Fruit fly (Drosophila melanogaster): ENCODE results near the gene RpL34a.

Gene RpL34a

dm6 chr3R:26042131-26042885, 16.8 kb downstream of the RpL34a start:
- peak; percentile 94 for TF ChIP-seq Pif1B (GFP tag; optimal IDR thresholded peaks at IDR 0.05)
- TF ChIP-seq Ets98B (GFP tag; IDR thresholded peaks at IDR 0.05), result peak; percentile 99
- peak; percentile 97 for TF ChIP-seq CG14655 (GFP tag; optimal IDR thresholded peaks at IDR 0.05)
- peak; percentile 84 for TF ChIP-seq gl (tag; optimal IDR thresholded peaks at IDR 0.05)
- peak; percentile 91 for TF ChIP-seq CG10348 (GFP tag; IDR thresholded peaks at IDR 0.05)
- peak; percentile 93 for TF ChIP-seq CG8159 (tag; optimal IDR thresholded peaks at IDR 0.05)
- TF ChIP-seq D1 (tag; optimal IDR thresholded peaks at IDR 0.05), result peak; percentile 59
- peak; percentile 95 for TF ChIP-seq Snoo (tag; optimal IDR thresholded peaks at IDR 0.05)
- TF ChIP-seq Pif1A (GFP tag; optimal IDR thresholded peaks at IDR 0.05), result peak; percentile 98
- TF ChIP-seq CG34367 (tag; optimal IDR thresholded peaks at IDR 0.05), result peak; percentile 93
- peak; percentile 99 for TF ChIP-seq CG4496 (GFP tag; IDR thresholded peaks at IDR 0.05)
- peak; percentile 17 for TF ChIP-seq EcR (GFP tag; optimal IDR thresholded peaks at IDR 0.05)
- peak; percentile 97 for TF ChIP-seq rn (GFP tag; IDR thresholded peaks at IDR 0.05)
- peak; percentile 94 for TF ChIP-seq CG15710 (tag; optimal IDR thresholded peaks at IDR 0.05)
- TF ChIP-seq CG32121 (GFP tag; IDR thresholded peaks at IDR 0.05), result peak; percentile 98
- peak; percentile 99 for TF ChIP-seq fd96Ca (GFP tag; IDR thresholded peaks at IDR 0.05)
- peak; percentile 95 for TF ChIP-seq CG9948 (tag; optimal IDR thresholded peaks at IDR 0.05)
- TF ChIP-seq CG17806 (tag; optimal IDR thresholded peaks at IDR 0.05), result peak; percentile 95
- peak; percentile 96 for TF ChIP-seq CG12605 (GFP tag; IDR thresholded peaks at IDR 0.05)
- peak; percentile 96 for TF ChIP-seq CG8301 (tag; optimal IDR thresholded peaks at IDR 0.05)
- TF ChIP-seq CG13204 (GFP tag; optimal IDR thresholded peaks at IDR 0.05), result peak; percentile 77

dm6 chr3R:26041417-26042101, 17.5 kb downstream of the RpL34a start, which contains the start of gene gro:
Gene gro, plus strand, starts transcription at chr3R:26041736.
- peak; percentile 75 for TF ChIP-seq CG4496 (GFP tag; IDR thresholded peaks at IDR 0.05)
- peak; percentile 47 for TF ChIP-seq fd96Ca (GFP tag; IDR thresholded peaks at IDR 0.05)
- peak; percentile 38 for TF ChIP-seq CG8159 (tag; optimal IDR thresholded peaks at IDR 0.05)
- TF ChIP-seq Pif1B (GFP tag; optimal IDR thresholded peaks at IDR 0.05), result no peak
- no peak for TF ChIP-seq gl (tag; optimal IDR thresholded peaks at IDR 0.05)
- peak; percentile 57 for TF ChIP-seq D1 (tag; optimal IDR thresholded peaks at IDR 0.05)
- peak; percentile 38 for TF ChIP-seq CG15710 (tag; optimal IDR thresholded peaks at IDR 0.05)
- peak; percentile 70 for TF ChIP-seq rn (GFP tag; IDR thresholded peaks at IDR 0.05)
- peak; percentile 36 for TF ChIP-seq CG14655 (GFP tag; optimal IDR thresholded peaks at IDR 0.05)
- peak; percentile 51 for TF ChIP-seq CG17806 (tag; optimal IDR thresholded peaks at IDR 0.05)
- TF ChIP-seq Snoo (tag; optimal IDR thresholded peaks at IDR 0.05), result peak; percentile 17
- TF ChIP-seq Ets98B (GFP tag; IDR thresholded peaks at IDR 0.05), result peak; percentile 55
- no peak for TF ChIP-seq CG10348 (GFP tag; IDR thresholded peaks at IDR 0.05)
- no peak for TF ChIP-seq CG13204 (GFP tag; optimal IDR thresholded peaks at IDR 0.05)
- peak; percentile 13 for TF ChIP-seq CG8301 (tag; optimal IDR thresholded peaks at IDR 0.05)
- no peak for TF ChIP-seq CG34367 (tag; optimal IDR thresholded peaks at IDR 0.05)
- peak; percentile 66 for TF ChIP-seq Pif1A (GFP tag; optimal IDR thresholded peaks at IDR 0.05)
- no peak for TF ChIP-seq CG12605 (GFP tag; IDR thresholded peaks at IDR 0.05)
- TF ChIP-seq CG9948 (tag; optimal IDR thresholded peaks at IDR 0.05), result peak; percentile 40
- peak; percentile 51; the same call in 1 of the 2 replicates for TF ChIP-seq CG32121 (GFP tag; IDR thresholded peaks at IDR 0.05)
- TF ChIP-seq EcR (GFP tag; optimal IDR thresholded peaks at IDR 0.05), result no peak

DNA sequence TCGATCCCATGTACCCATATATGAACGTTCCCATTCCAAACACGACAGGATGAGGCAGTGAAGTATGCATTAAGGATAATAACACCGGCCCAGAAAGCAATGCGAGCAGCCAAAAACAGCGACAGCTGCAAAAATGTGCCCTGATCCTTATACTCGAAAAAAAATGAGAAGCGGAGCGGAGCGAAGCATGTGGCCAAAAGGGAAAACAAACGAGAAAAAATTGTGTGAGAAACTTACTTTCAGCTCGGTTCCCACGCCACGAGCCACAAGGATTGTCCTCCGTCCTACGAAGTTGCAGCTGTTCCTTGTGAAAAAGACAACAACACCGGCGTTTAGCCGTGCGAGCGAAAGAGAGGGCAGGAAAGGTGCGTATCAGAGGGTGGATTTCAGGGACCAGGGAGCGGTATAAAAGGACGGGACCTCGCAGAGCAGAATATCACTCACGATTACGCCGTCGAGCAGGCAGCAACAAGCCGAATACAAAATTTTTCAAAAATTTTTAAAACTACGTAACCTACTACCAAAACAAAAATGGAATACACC, 19.2 kb downstream of the RpL34a start:
- TF ChIP-seq CG13204 (GFP tag; optimal IDR thresholded peaks at IDR 0.05) (no peak), D1 (tag; optimal IDR thresholded peaks at IDR 0.05) (no peak), gl (tag; optimal IDR thresholded peaks at IDR 0.05) (no peak), CG4496 (GFP tag; IDR thresholded peaks at IDR 0.05) (no peak), CG14655 (GFP tag; optimal IDR thresholded peaks at IDR 0.05) (no peak), fd96Ca (GFP tag; IDR thresholded peaks at IDR 0.05) (no peak)

- no peak for TF ChIP-seq CG4496 (GFP tag; IDR thresholded peaks at IDR 0.05)
Observed at dm6 chr3R:26037899-26038298, 21.2 kb downstream of the RpL34a start.

dm6 chr3R:26036153-26037144, 22.6 kb downstream of the RpL34a start:
- TF ChIP-seq Pif1A (GFP tag; optimal IDR thresholded peaks at IDR 0.05) (peak; percentile 91), D1 (tag; optimal IDR thresholded peaks at IDR 0.05) (peak; percentile 90), CG4496 (GFP tag; IDR thresholded peaks at IDR 0.05) (peak; percentile 89), CG15710 (tag; optimal IDR thresholded peaks at IDR 0.05) (peak; percentile 95), Snoo (tag; optimal IDR thresholded peaks at IDR 0.05) (peak; percentile 88), CG14655 (GFP tag; optimal IDR thresholded peaks at IDR 0.05) (peak; percentile 91), CG13204 (GFP tag; optimal IDR thresholded peaks at IDR 0.05) (peak; percentile 78), CG8301 (tag; optimal IDR thresholded peaks at IDR 0.05) (peak; percentile 92), Pif1B (GFP tag; optimal IDR thresholded peaks at IDR 0.05) (peak; percentile 90), CG32121 (GFP tag; IDR thresholded peaks at IDR 0.05) (peak; percentile 36; the same call in 1 of the 2 replicates), rn (GFP tag; IDR thresholded peaks at IDR 0.05) (0 out of 2 replicates have a peak, but pooled peaks have one; percentile 28), EcR (GFP tag; optimal IDR thresholded peaks at IDR 0.05) (peak; percentile 14), CG8159 (tag; optimal IDR thresholded peaks at IDR 0.05) (peak; percentile 96), gl (tag; optimal IDR thresholded peaks at IDR 0.05) (peak; percentile 84), Ets98B (GFP tag; IDR thresholded peaks at IDR 0.05) (peak; percentile 20; the same call in 1 of the 2 replicates), fd96Ca (GFP tag; IDR thresholded peaks at IDR 0.05) (no peak), CG17806 (tag; optimal IDR thresholded peaks at IDR 0.05) (peak; percentile 91), CG10348 (GFP tag; IDR thresholded peaks at IDR 0.05) (no peak), CG34367 (tag; optimal IDR thresholded peaks at IDR 0.05) (peak; percentile 87), CG12605 (GFP tag; IDR thresholded peaks at IDR 0.05) (peak; percentile 53), CG9948 (tag; optimal IDR thresholded peaks at IDR 0.05) (peak; percentile 90)

Measured in whole organism, pupa.